Fruit fly (Drosophila melanogaster): ENCODE measurements around the gene Cpr67B.

The Cpr67B gene

dm6 chr3L:9399013-9399750 lies 5.4 kb upstream of the Cpr67B start, which contains the start of gene CG4080 (continued):
- TF ChIP-seq unc-4 (GFP tag; IDR thresholded peaks at IDR 0.05; ENCODE audit: partially characterized antibody), result peak; percentile 88
- no peak for TF ChIP-seq gcm2 (GFP tag; optimal IDR thresholded peaks at IDR 0.05)
- peak; percentile 80 for TF ChIP-seq cg (GFP tag; optimal IDR thresholded peaks at IDR 0.05)
- TF ChIP-seq sug (tag; optimal IDR thresholded peaks at IDR 0.05), result peak; percentile 22
- TF ChIP-seq fd64A (GFP tag; optimal IDR thresholded peaks at IDR 0.05), result no peak
- TF ChIP-seq CG31441 (GFP tag; IDR thresholded peaks at IDR 0.05), result 0 out of 2 replicates have a peak, but pooled peaks have one; percentile 44
- TF ChIP-seq Dad (GFP tag; optimal IDR thresholded peaks at IDR 0.05), result no peak
- peak; percentile 18; the same call in 1 of the 2 replicates for TF ChIP-seq CG3847 (GFP tag; IDR thresholded peaks at IDR 0.05)
- no peak for TF ChIP-seq Gug (GFP tag; IDR thresholded peaks at IDR 0.05)
- TF ChIP-seq CHES-1-like (GFP tag; optimal IDR thresholded peaks at IDR 0.05), result no peak
- peak; percentile 32 for TF ChIP-seq chn (GFP tag; optimal IDR thresholded peaks at IDR 0.05)
- no peak for TF ChIP-seq CG1647 (GFP tag; optimal IDR thresholded peaks at IDR 0.05)
- TF ChIP-seq tin (GFP tag; optimal IDR thresholded peaks at IDR 0.05), result no peak
- TF ChIP-seq CoRest (tag; optimal IDR thresholded peaks at IDR 0.05), result peak; percentile 55
- TF ChIP-seq Tbp (GFP tag; optimal IDR thresholded peaks at IDR 0.05), result no peak
- no peak; the same call in none of the 2 replicates for TF ChIP-seq nerfin-2 (GFP tag; IDR thresholded peaks at IDR 0.05; ENCODE audit: partially characterized antibody)
- peak; percentile 81 for TF ChIP-seq Med (GFP tag)
- peak; percentile 35 for TF ChIP-seq ems (GFP tag; optimal IDR thresholded peaks at IDR 0.05)
- peak; percentile 13 for TF ChIP-seq CG18011 (GFP tag; optimal IDR thresholded peaks at IDR 0.05)
- peak; percentile 61 for TF ChIP-seq B-H2 (GFP tag; optimal IDR thresholded peaks at IDR 0.05)
- no peak for TF ChIP-seq org-1 (GFP tag; optimal IDR thresholded peaks at IDR 0.05)
- peak; percentile 25; the same call in 1 of the 2 replicates for TF ChIP-seq E2f1 (GFP tag; IDR thresholded peaks at IDR 0.05)
- TF ChIP-seq tio (GFP tag; optimal IDR thresholded peaks at IDR 0.05), result no peak
- peak; percentile 13; the same call in 1 of the 2 replicates for TF ChIP-seq chm (GFP tag; IDR thresholded peaks at IDR 0.05)
- TF ChIP-seq ash1 (GFP tag; optimal IDR thresholded peaks at IDR 0.05), result no peak
- no peak for TF ChIP-seq CG11398 (GFP tag; optimal IDR thresholded peaks at IDR 0.05)
- TF ChIP-seq Aef1 (GFP tag; IDR thresholded peaks at IDR 0.05), result no peak
- TF ChIP-seq GATAe (GFP tag; conservative IDR thresholded peaks at IDR 0.05), result no peak
- peak; percentile 33 for TF ChIP-seq CG10543 (GFP tag; optimal IDR thresholded peaks at IDR 0.05)
- TF ChIP-seq CG12155 (GFP tag; optimal IDR thresholded peaks at IDR 0.05), result peak; percentile 49
- TF ChIP-seq pan (optimal IDR thresholded peaks at IDR 0.05), result no peak
- TF ChIP-seq pan (GFP tag; optimal IDR thresholded peaks at IDR 0.05 in 1 of 2, IDR thresholded peaks at IDR 0.05 in 1 of 2), result peak in 1 of 2 experiments; percentile 7
- no peak for TF ChIP-seq CG10654 (GFP tag; optimal IDR thresholded peaks at IDR 0.05)
- peak; percentile 34 for TF ChIP-seq CG17912 (GFP tag; optimal IDR thresholded peaks at IDR 0.05)
- no peak for TF ChIP-seq Mrtf (GFP tag; IDR thresholded peaks at IDR 0.05)
- TF ChIP-seq CG2678 (tag; optimal IDR thresholded peaks at IDR 0.05), result peak; percentile 19
- peak; percentile 86 for TF ChIP-seq BEAF-32 (GFP tag; optimal IDR thresholded peaks at IDR 0.05)
- TF ChIP-seq MBD-R2 (GFP tag; IDR thresholded peaks at IDR 0.05), result peak; percentile 25
- TF ChIP-seq CG6689 (GFP tag; IDR thresholded peaks at IDR 0.05), result 0 out of 2 replicates have a peak, but pooled peaks have one; percentile 18
- peak; percentile 19 for TF ChIP-seq Xbp1 (GFP tag; optimal IDR thresholded peaks at IDR 0.05)
- peak; percentile 90 for TF ChIP-seq gfzf (GFP tag; optimal IDR thresholded peaks at IDR 0.05)
- peak; percentile 29 for TF ChIP-seq twi (tag; optimal IDR thresholded peaks at IDR 0.05)
- TF ChIP-seq ham (GFP tag; IDR thresholded peaks at IDR 0.05), result no peak
- TF ChIP-seq CG2120 (GFP tag; optimal IDR thresholded peaks at IDR 0.05), result peak; percentile 56
- TF ChIP-seq ranshi (GFP tag; IDR thresholded peaks at IDR 0.05), result peak; percentile 82; the same call in 1 of the 2 replicates
- TF ChIP-seq CG43689 (GFP tag; IDR thresholded peaks at IDR 0.05), result no peak
- 0 out of 2 replicates have a peak, but pooled peaks have one; percentile 7 for TF ChIP-seq CG32532 (GFP tag; IDR thresholded peaks at IDR 0.05)
- TF ChIP-seq sr (GFP tag; IDR thresholded peaks at IDR 0.05), result no peak
- no peak for TF ChIP-seq CG31365 (tag; optimal IDR thresholded peaks at IDR 0.05)
- TF ChIP-seq Max (GFP tag; optimal IDR thresholded peaks at IDR 0.05), result peak; percentile 38
